Fruit fly (Drosophila melanogaster) whole organism, pupa: ENCODE measurements around the gene CG9664.
A peak's percentile ranks its signal among the peaks of the same experiment; 100 is the strongest.

ENCODE experiments used
- CG10348 ChIP-seq: fragments of 200-800 bp; sonication (Bioruptor generic); IDR thresholded peaks from 2 replicates; pipeline ENCODE4 v1.3.6; 2022; ENCODE audit warnings: missing biosample characterization, missing genetic modification characterization
- CG12605 ChIP-seq: fragments of 200-800 bp; sonication (Bioruptor generic); IDR thresholded peaks from 2 replicates; pipeline ENCODE4 v1.3.6; 2022; ENCODE audit warnings: missing biosample characterization, missing genetic modification characterization
- CG13204 ChIP-seq: fragments of 200-800 bp; sonication (Bioruptor generic); optimal IDR thresholded peaks from 2 replicates; lab custom pipeline; 2018; ENCODE audit warnings: missing biosample characterization, mild to moderate bottlenecking, missing genetic modification characterization, moderate library complexity
- CG14655 ChIP-seq: fragments of 200-800 bp; sonication (Bioruptor generic); optimal IDR thresholded peaks from 3 replicates; lab custom pipeline; 2017; ENCODE audit warnings: mild to moderate bottlenecking, missing biosample characterization, missing genetic modification reagents, missing genetic modification characterization
- CG15710 ChIP-seq: fragments of 200-800 bp; sonication (Bioruptor generic); optimal IDR thresholded peaks from 2 replicates; lab custom pipeline; 2018; ENCODE audit warnings: missing biosample characterization, mild to moderate bottlenecking, missing genetic modification characterization, moderate library complexity
- CG17806 ChIP-seq: fragments of 200-800 bp; sonication (Bioruptor generic); optimal IDR thresholded peaks from 2 replicates; lab custom pipeline; 2018; ENCODE audit warnings: missing biosample characterization, mild to moderate bottlenecking, missing genetic modification characterization, moderate library complexity
- CG32121 ChIP-seq: fragments of 200-800 bp; sonication (Bioruptor generic); IDR thresholded peaks from 2 replicates; pipeline ENCODE4 v1.3.6; 2022; ENCODE audit warnings: missing biosample characterization, missing genetic modification characterization
- CG34367 ChIP-seq: fragments of 200-800 bp; sonication (Bioruptor generic); optimal IDR thresholded peaks from 2 replicates; lab custom pipeline; 2018; ENCODE audit warnings: missing biosample characterization, mild to moderate bottlenecking, missing genetic modification characterization
- CG4496 ChIP-seq: fragments of 200-800 bp; sonication (Bioruptor generic); IDR thresholded peaks from 3 replicates; pipeline ENCODE4 v1.3.6; 2022; ENCODE audit warnings: missing biosample characterization, missing genetic modification characterization
- CG8159 ChIP-seq: fragments of 200-800 bp; sonication (Bioruptor generic); optimal IDR thresholded peaks from 3 replicates; lab custom pipeline; 2018; ENCODE audit warnings: missing biosample characterization, mild to moderate bottlenecking, missing genetic modification characterization, moderate library complexity
- CG8301 ChIP-seq: fragments of 200-800 bp; sonication (Bioruptor generic); optimal IDR thresholded peaks from 2 replicates; lab custom pipeline; 2018; ENCODE audit warnings: missing biosample characterization, mild to moderate bottlenecking, missing genetic modification characterization
- CG9948 ChIP-seq: fragments of 200-800 bp; sonication (Bioruptor generic); optimal IDR thresholded peaks from 2 replicates; lab custom pipeline; 2018; ENCODE audit warnings: missing biosample characterization, mild to moderate bottlenecking, missing genetic modification characterization, moderate library complexity
- D1 ChIP-seq: fragments of 200-800 bp; sonication (Bioruptor generic); optimal IDR thresholded peaks from 2 replicates; lab custom pipeline; 2018; ENCODE audit warnings: missing biosample characterization, mild to moderate bottlenecking, missing genetic modification characterization, moderate library complexity
- EcR ChIP-seq: fragments of 200-800 bp; sonication (Bioruptor generic); optimal IDR thresholded peaks from 3 replicates; lab custom pipeline; 2019; ENCODE audit warnings: missing biosample characterization, missing genetic modification characterization, mild to moderate bottlenecking, moderate library complexity, missing genetic modification reagents
- Ets98B ChIP-seq: fragments of 200-800 bp; sonication (Bioruptor generic); IDR thresholded peaks from 2 replicates; pipeline ENCODE4 v1.3.6; 2022; ENCODE audit warnings: missing biosample characterization, missing genetic modification characterization
- Pif1A ChIP-seq: fragments of 200-800 bp; sonication (Bioruptor generic); optimal IDR thresholded peaks from 3 replicates; lab custom pipeline; 2016; ENCODE audit warnings: missing biosample characterization, missing genetic modification characterization
- Pif1B ChIP-seq: fragments of 200-800 bp; sonication (Bioruptor generic); optimal IDR thresholded peaks from 3 replicates; lab custom pipeline; 2016; ENCODE audit warnings: missing biosample characterization, missing genetic modification characterization
- Snoo ChIP-seq: fragments of 200-800 bp; sonication (Bioruptor generic); optimal IDR thresholded peaks from 3 replicates; lab custom pipeline; 2017; ENCODE audit warnings: missing biosample characterization, mild to moderate bottlenecking, missing genetic modification characterization, inconsistent platforms
- fd96Ca ChIP-seq: fragments of 200-800 bp; sonication (Bioruptor generic); IDR thresholded peaks from 3 replicates; pipeline ENCODE4 v1.3.6; 2022; ENCODE audit warnings: missing biosample characterization, missing genetic modification characterization
- gl ChIP-seq: fragments of 200-800 bp; sonication (Bioruptor generic); optimal IDR thresholded peaks from 2 replicates; lab custom pipeline; 2018; ENCODE audit warnings: missing biosample characterization, mild to moderate bottlenecking, missing genetic modification characterization
- rn ChIP-seq: fragments of 200-800 bp; sonication (Bioruptor generic); IDR thresholded peaks from 2 replicates; pipeline ENCODE4 v1.3.6; 2022; ENCODE audit warnings: missing biosample characterization, missing genetic modification characterization

Gene CG9664

dm6 chr2L:3308529-3309272, 14.2 kb upstream of the CG9664 start, which contains the start of gene CG15406:
Gene CG15406, plus strand, starts transcription at chr2L:3309222.
- TF ChIP-seq EcR = no peak
- no peak for TF ChIP-seq CG34367 (tag; lab: Kevin White, UChicago)
- no peak for TF ChIP-seq CG10348
- TF ChIP-seq gl (tag; lab: Kevin White, UChicago) = no peak
- TF ChIP-seq CG15710 = no peak
- TF ChIP-seq CG32121 = no peak
- TF ChIP-seq CG9948 (tag; lab: Kevin White, UChicago) = no peak
- no peak for TF ChIP-seq CG8301 (tag; lab: Kevin White, UChicago)
- TF ChIP-seq Pif1A (GFP tag; lab: Kevin White, UChicago) = no peak
- no peak for TF ChIP-seq rn (GFP tag; lab: Robert Waterston, UW)
- no peak for TF ChIP-seq CG14655 (GFP tag; lab: Kevin White, UChicago)
- TF ChIP-seq Pif1B = no peak
- no peak for TF ChIP-seq fd96Ca (GFP tag; lab: Robert Waterston, UW)
- TF ChIP-seq CG4496 (GFP tag; lab: Robert Waterston, UW) = no peak
- TF ChIP-seq Snoo (tag; lab: Kevin White, UChicago) = no peak
- no peak for TF ChIP-seq CG13204 (GFP tag; lab: Kevin White, UChicago)
- no peak for TF ChIP-seq D1 (tag; lab: Kevin White, UChicago)
- TF ChIP-seq Ets98B = no peak
- TF ChIP-seq, all 21 proteins: peak for 0

dm6 chr2L:3307189-3307588, 12.7 kb upstream of the CG9664 start:
- TF ChIP-seq rn (GFP tag; lab: Robert Waterston, UW) = no peak
- no peak for TF ChIP-seq EcR

- no peak for TF ChIP-seq CG8159
- TF ChIP-seq Ets98B = no peak
- no peak for TF ChIP-seq CG13204 (GFP tag; lab: Kevin White, UChicago)
- TF ChIP-seq EcR = no peak
- TF ChIP-seq rn (GFP tag; lab: Robert Waterston, UW) = no peak
These were observed 10.6 kb upstream of the CG9664 start for dm6 chr2L:3304831-3305828.

- TF ChIP-seq gl (tag; lab: Kevin White, UChicago) (no peak), CG9948 (tag; lab: Kevin White, UChicago) (no peak), CG13204 (GFP tag; lab: Kevin White, UChicago) (no peak), CG32121 (no peak), CG17806 (no peak), CG12605 (GFP tag; lab: Robert Waterston, UW) (peak; percentile 37; the same call in 1 of the 2 replicates)
These were observed 9.4 kb upstream of the CG9664 start, which contains the start of gene CG3277 for dm6 chr2L:3303893-3304292. Gene CG3277, plus strand, starts transcription at chr2L:3304100.

- TF ChIP-seq gl (tag; lab: Kevin White, UChicago) = peak; percentile 83
- TF ChIP-seq CG32121 = peak; percentile 76
- peak; percentile 47 for TF ChIP-seq CG34367 (tag; lab: Kevin White, UChicago)
- peak; percentile 53 for TF ChIP-seq CG9948 (tag; lab: Kevin White, UChicago)
- no peak for TF ChIP-seq CG10348
- TF ChIP-seq CG14655 (GFP tag; lab: Kevin White, UChicago) = peak; percentile 78
- TF ChIP-seq Pif1B = peak; percentile 58
- peak; percentile 67 for TF ChIP-seq CG8301 (tag; lab: Kevin White, UChicago)
- peak; percentile 76 for TF ChIP-seq CG13204 (GFP tag; lab: Kevin White, UChicago)
- peak; percentile 73; the same call in 1 of the 2 replicates for TF ChIP-seq CG12605 (GFP tag; lab: Robert Waterston, UW)
- peak; percentile 68 for TF ChIP-seq Pif1A (GFP tag; lab: Kevin White, UChicago)
- TF ChIP-seq CG4496 (GFP tag; lab: Robert Waterston, UW) = peak; percentile 91
- TF ChIP-seq CG17806 = peak; percentile 53
- peak; percentile 60 for TF ChIP-seq Snoo (tag; lab: Kevin White, UChicago)
- peak; percentile 73 for TF ChIP-seq fd96Ca (GFP tag; lab: Robert Waterston, UW)
- TF ChIP-seq CG15710 = peak; percentile 71
- peak; percentile 72 for TF ChIP-seq EcR
- peak; percentile 56 for TF ChIP-seq rn (GFP tag; lab: Robert Waterston, UW)
- TF ChIP-seq Ets98B = peak; percentile 86
- TF ChIP-seq D1 (tag; lab: Kevin White, UChicago) = peak; percentile 9
- TF ChIP-seq CG8159 = peak; percentile 79
These were observed 8.7 kb upstream of the CG9664 start, which contains the start of gene CG9663 for dm6 chr2L:3302958-3303842. Gene CG9663, minus strand, starts transcription at chr2L:3303130.
